Fruit fly (Drosophila melanogaster): ENCODE data around the gene MTA1-like.

The MTA1-like gene

dm6 chr3R:5592009-5592572 lies 56.4 kb downstream of the MTA1-like start (continued):
- TF ChIP-seq MESR4 (GFP tag; optimal IDR thresholded peaks at IDR 0.05) = peak; percentile 13
- peak; percentile 63 for TF ChIP-seq Nf-YC (tag; optimal IDR thresholded peaks at IDR 0.05)
- TF ChIP-seq prd (optimal IDR thresholded peaks at IDR 0.05) = no peak
- TF ChIP-seq prd (GFP tag; IDR thresholded peaks at IDR 0.05) = no peak
- peak; percentile 47 for TF ChIP-seq CG4617 (GFP tag; optimal IDR thresholded peaks at IDR 0.05; ENCODE audit: borderline replicate concordance)
- peak; percentile 41 for TF ChIP-seq Deaf1 (tag; optimal IDR thresholded peaks at IDR 0.05)
- TF ChIP-seq CG18619 (GFP tag; optimal IDR thresholded peaks at IDR 0.05) = no peak
- peak; percentile 79 for TF ChIP-seq cwo (GFP tag; optimal IDR thresholded peaks at IDR 0.05)
- no peak for TF ChIP-seq bowl (GFP tag; IDR thresholded peaks at IDR 0.05)
- peak; percentile 73 for TF ChIP-seq Med (GFP tag)
- TF ChIP-seq Usf (GFP tag; optimal IDR thresholded peaks at IDR 0.05) = peak; percentile 91
- TF ChIP-seq CG10543 (GFP tag; optimal IDR thresholded peaks at IDR 0.05) = peak; percentile 13
- peak; percentile 96 for TF ChIP-seq CG10321 (GFP tag; IDR thresholded peaks at IDR 0.05)
- peak; percentile 67; the same call in 2 of the 3 replicates for TF ChIP-seq sr (GFP tag; IDR thresholded peaks at IDR 0.05)
- TF ChIP-seq HmgZ (tag; optimal IDR thresholded peaks at IDR 0.05) = peak; percentile 31
- TF ChIP-seq Sry-δ (GFP tag; optimal IDR thresholded peaks at IDR 0.05) = no peak
- TF ChIP-seq Elba2 (GFP tag; optimal IDR thresholded peaks at IDR 0.05) = peak; percentile 71
- no peak for TF ChIP-seq Bgb (GFP tag; IDR thresholded peaks at IDR 0.05; ENCODE audit: partially characterized antibody)
- TF ChIP-seq CG2129 (GFP tag; IDR thresholded peaks at IDR 0.05; ENCODE audit: partially characterized antibody) = no peak
- TF ChIP-seq nerfin-2 (GFP tag; IDR thresholded peaks at IDR 0.05; ENCODE audit: partially characterized antibody) = 0 out of 2 replicates have a peak, but pooled peaks have one; percentile 28
- no peak for TF ChIP-seq Mad (GFP tag; optimal IDR thresholded peaks at IDR 0.05)
- peak; percentile 43 to 88 for TF ChIP-seq insv (GFP tag; optimal IDR thresholded peaks at IDR 0.05)
- no peak for TF ChIP-seq CoRest (tag; optimal IDR thresholded peaks at IDR 0.05)
- no peak for TF ChIP-seq CG18262 (tag; optimal IDR thresholded peaks at IDR 0.05)
- no peak for TF ChIP-seq CG3847 (GFP tag; IDR thresholded peaks at IDR 0.05)
- TF ChIP-seq CG7963 (GFP tag; IDR thresholded peaks at IDR 0.05; ENCODE audit: partially characterized antibody) = no peak
- no peak for TF ChIP-seq CG8290 (GFP tag; optimal IDR thresholded peaks at IDR 0.05)
- peak in 1 of 2 experiments; percentile 19 for TF ChIP-seq CG8290 (tag; optimal IDR thresholded peaks at IDR 0.05)
- TF ChIP-seq Camta (GFP tag; optimal IDR thresholded peaks at IDR 0.05) = no peak
- no peak for TF ChIP-seq pb (GFP tag; optimal IDR thresholded peaks at IDR 0.05)

dm6 chr3R:5591398-5591853 lies 57.1 kb downstream of the MTA1-like start, which contains the start of the genes noi and Vha26:
noi (minus strand) TSS chr3R:5591459.
Vha26 (plus strand) TSS chr3R:5591763.
- no peak for TF ChIP-seq bigmax (GFP tag; optimal IDR thresholded peaks at IDR 0.05)
- TF ChIP-seq CG3407 (GFP tag; optimal IDR thresholded peaks at IDR 0.05) = no peak
- no peak for TF ChIP-seq CG2678 (tag; optimal IDR thresholded peaks at IDR 0.05)
- TF ChIP-seq gfzf (GFP tag; optimal IDR thresholded peaks at IDR 0.05) = peak; percentile 68
- no peak for TF ChIP-seq Oli (tag; optimal IDR thresholded peaks at IDR 0.05)
- TF ChIP-seq Bgb (GFP tag; IDR thresholded peaks at IDR 0.05; ENCODE audit: partially characterized antibody) = peak; percentile 63
- peak; percentile 55; the same call in 1 of the 3 replicates for TF ChIP-seq CG6791 (GFP tag; IDR thresholded peaks at IDR 0.05; ENCODE audit: partially characterized antibody)
- TF ChIP-seq CG12155 (GFP tag; optimal IDR thresholded peaks at IDR 0.05) = peak; percentile 42
- TF ChIP-seq Xbp1 (GFP tag; optimal IDR thresholded peaks at IDR 0.05) = peak; percentile 38
- TF ChIP-seq CG8478 (optimal IDR thresholded peaks at IDR 0.05) = no peak
- peak; percentile 47 for TF ChIP-seq slbo (GFP tag; IDR thresholded peaks at IDR 0.05)
- peak; percentile 29 for TF ChIP-seq CG18764 (GFP tag; optimal IDR thresholded peaks at IDR 0.05)
- peak; percentile 33 for TF ChIP-seq CG10654 (GFP tag; optimal IDR thresholded peaks at IDR 0.05)
- TF ChIP-seq zen2 (GFP tag; IDR thresholded peaks at IDR 0.05; ENCODE audit: partially characterized antibody) = no peak
- TF ChIP-seq Hr3 (GFP tag; optimal IDR thresholded peaks at IDR 0.05) = peak; percentile 28
- TF ChIP-seq gce (GFP tag; IDR thresholded peaks at IDR 0.05) = no peak
- TF ChIP-seq CG32767 (GFP tag; IDR thresholded peaks at IDR 0.05) = peak; percentile 40; the same call in 1 of the 2 replicates
- TF ChIP-seq br (optimal IDR thresholded peaks at IDR 0.05) = no peak
- no peak for TF ChIP-seq Trl (optimal IDR thresholded peaks at IDR 0.05)
- no peak for TF ChIP-seq Trl (GFP tag; optimal IDR thresholded peaks at IDR 0.05)
- peak; percentile 46; the same call in 2 of the 3 replicates for TF ChIP-seq Doc3 (GFP tag; IDR thresholded peaks at IDR 0.05; ENCODE audit: partially characterized antibody)
- TF ChIP-seq Awh (GFP tag; IDR thresholded peaks at IDR 0.05) = no peak
- peak; percentile 31; the same call in 1 of the 2 replicates for TF ChIP-seq sisA (GFP tag; IDR thresholded peaks at IDR 0.05)
- peak; percentile 30; the same call in 1 of the 2 replicates for TF ChIP-seq nerfin-2 (GFP tag; IDR thresholded peaks at IDR 0.05; ENCODE audit: partially characterized antibody)
